Fruit fly (Drosophila melanogaster) whole organism, larva: ENCODE measurements around the gene inaF-D.

Source experiments
- noc ChIP-seq: fragments of 200-800 bp; sonication (Bioruptor generic); optimal IDR thresholded peaks from 3 replicates; lab custom pipeline; 2019; ENCODE audit warnings: missing biosample characterization, mild to moderate bottlenecking, missing genetic modification characterization, moderate library complexity

The inaF-D gene

DNA sequence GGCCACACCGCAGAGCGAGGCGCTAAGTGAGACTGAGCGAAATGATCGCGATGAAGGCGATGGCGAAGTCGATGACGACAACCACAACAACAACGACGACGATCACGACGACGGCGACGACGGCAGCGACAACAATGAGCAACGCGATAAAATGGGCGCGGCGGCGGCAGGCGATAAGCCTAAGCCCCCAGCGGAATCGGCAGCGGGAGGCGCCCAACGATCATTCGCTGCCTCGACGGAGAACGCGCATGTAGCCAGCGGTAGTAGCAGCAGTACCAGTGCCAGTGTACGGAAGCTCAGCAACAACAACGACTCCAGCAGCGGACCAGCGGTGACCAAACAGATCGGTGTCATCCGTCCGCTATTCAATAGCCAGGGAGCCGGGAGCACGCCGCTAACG, 45.4 kb downstream of the inaF-D start:
- peak; percentile 15 for TF ChIP-seq noc

DNA sequence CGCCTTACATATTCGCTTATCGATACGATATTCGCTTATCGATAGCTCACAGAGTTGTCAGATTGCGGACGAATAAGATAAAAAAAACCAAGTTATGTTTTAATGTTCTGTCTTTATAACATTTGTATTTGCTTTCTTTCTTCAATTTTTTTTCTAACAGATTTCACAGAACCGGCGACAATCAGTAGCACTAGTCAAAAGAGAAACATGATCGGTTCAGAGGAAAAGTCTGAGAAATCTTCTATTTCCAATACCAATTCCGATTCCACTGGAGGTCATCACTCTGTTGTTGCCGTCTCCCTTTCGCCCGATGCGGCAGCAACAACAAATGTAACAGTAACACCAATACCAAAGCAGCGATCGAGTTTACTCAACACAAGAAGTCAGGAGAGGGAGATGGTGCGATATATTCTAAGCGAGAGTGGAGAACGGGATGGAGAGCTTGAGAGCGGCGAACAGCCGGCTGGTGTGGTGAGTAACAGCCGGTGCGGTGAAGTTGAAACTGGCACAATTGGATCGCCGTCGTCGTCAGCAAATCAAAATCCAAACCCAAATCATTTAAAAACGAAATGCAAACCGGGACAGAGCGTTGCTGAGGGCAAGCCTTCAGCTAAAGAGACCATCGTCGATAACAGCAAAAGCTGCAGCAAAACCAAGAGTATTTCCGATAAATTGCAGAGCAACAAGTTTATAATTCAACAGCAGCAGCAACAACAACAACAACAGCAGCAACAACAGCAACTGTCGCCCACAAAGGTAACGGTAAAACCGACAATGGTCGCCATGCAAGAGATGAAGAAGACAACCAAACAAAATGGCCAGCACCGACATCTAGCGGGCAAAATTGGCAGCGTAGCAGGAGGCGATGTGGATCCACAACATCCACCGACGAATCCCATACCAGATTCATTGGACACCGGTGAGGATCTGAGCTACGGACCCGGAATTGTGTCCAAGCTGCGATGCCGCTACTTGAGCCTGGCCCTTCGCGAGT, 47.0 kb downstream of the inaF-D start:
- peak; percentile 79 for TF ChIP-seq noc

DNA sequence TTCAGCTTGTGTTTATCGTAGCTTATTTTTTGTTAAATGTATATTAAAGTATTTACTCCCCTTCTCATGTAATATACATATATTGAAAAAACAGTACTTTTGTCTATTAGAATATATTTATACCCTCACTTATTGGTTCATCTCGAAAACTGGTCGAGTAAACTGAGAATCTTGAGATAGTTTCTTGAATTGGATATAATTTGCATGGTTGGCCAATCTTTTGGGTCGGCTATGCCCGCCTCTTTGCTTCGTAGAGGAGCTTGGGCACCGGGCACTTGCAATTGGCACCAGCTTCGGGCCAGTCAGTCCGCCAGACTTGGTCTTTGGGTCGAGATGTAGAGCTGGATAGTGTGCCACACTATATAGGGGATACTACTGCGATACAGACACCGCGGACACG, 48.5 kb downstream of the inaF-D start:
- TF ChIP-seq noc = no peak

DNA sequence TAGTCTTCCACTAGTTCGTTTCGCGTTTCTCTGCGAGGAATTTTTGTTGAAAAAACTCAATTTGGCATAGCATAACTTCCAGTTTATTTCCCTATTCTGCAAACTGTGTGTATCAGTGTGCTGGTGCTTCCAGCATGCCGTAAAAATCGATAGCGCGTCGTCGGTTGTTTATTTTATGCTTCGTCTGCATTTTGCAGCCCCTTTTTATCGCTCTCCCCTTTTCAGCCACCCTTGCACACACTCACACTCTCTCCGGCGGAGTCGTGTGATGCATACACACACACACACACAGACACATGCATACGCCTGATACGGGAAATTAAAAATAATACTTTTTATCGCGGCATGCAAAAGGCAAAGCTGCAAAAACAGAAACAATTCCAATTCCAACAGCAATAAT, 49.4 kb downstream of the inaF-D start:
- TF ChIP-seq noc = peak; percentile 23

DNA sequence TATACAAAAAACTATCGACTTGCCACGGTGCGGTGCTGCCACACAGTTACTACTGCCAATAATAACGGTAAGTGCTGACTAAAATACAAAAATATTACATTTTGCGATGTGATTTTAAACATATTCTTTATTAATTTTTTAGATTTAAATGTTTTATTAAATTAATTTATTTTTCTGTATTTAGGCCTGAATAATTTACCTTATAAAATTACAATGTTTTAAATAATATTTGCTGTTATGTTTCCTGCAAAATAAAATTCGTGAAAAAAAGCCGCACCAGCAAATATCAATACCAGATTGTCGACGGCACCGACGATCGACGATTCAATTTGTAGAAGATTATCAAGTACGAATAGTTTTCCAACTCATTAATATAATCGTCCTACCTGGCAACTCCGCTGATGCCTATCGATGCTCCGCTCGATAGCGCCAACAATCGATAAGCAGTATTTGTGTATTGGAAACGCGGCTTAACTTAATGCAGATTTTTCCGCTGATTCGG, 50.3 kb downstream of the inaF-D start, which contains the start of the genes Vlet and bif:
TSS of gene Vlet (minus strand) at position 51 of the 502 bp plus-strand sequence.
TSS of gene bif (plus strand) at position 432 of the 502 bp plus-strand sequence.
- TF ChIP-seq noc = no peak
